Fruit fly (Drosophila melanogaster) whole organism, embryonic: ENCODE measurements around the gene CG34307.

Experiments
- BEAF-32 ChIP-seq: fragments of 200-800 bp; sonication (Bioruptor generic); optimal IDR thresholded peaks from 3 replicates; lab custom pipeline; 2017; ENCODE audit warnings: missing biosample characterization, missing genetic modification characterization, mild to moderate bottlenecking, moderate library complexity, missing genetic modification reagents
- Bdp1 ChIP-seq: fragments of 200-800 bp; sonication (Bioruptor generic); optimal IDR thresholded peaks from 3 replicates; lab custom pipeline; 2016; ENCODE audit warnings: missing biosample characterization, missing genetic modification characterization
- BtbVII ChIP-seq: fragments of 200-800 bp; sonication (Bioruptor generic); optimal IDR thresholded peaks from 3 replicates; lab custom pipeline; 2017; ENCODE audit warnings: missing biosample characterization, mild to moderate bottlenecking, missing genetic modification characterization
- CG10267 ChIP-seq: fragments of 200-800 bp; sonication (Bioruptor generic); optimal IDR thresholded peaks from 2 replicates; lab custom pipeline; 2018; ENCODE audit warnings: missing biosample characterization, mild to moderate bottlenecking, missing genetic modification characterization, moderate library complexity
- CG11560 ChIP-seq: fragments of 200-800 bp; sonication (Bioruptor generic); IDR thresholded peaks from 3 replicates; pipeline ENCODE4 v1.3.6; 2022; ENCODE audit warnings: missing biosample characterization, missing genetic modification characterization
- CG12942 ChIP-seq: fragments of 200-800 bp; sonication (Bioruptor generic); optimal IDR thresholded peaks from 3 replicates; lab custom pipeline; 2016; ENCODE audit warnings: missing biosample characterization, missing genetic modification characterization
- CG13624 ChIP-seq: fragments of 200-800 bp; sonication (Bioruptor generic); optimal IDR thresholded peaks from 2 replicates; lab custom pipeline; 2016; ENCODE audit warnings: missing biosample characterization, missing genetic modification characterization
- CG13894 ChIP-seq: fragments of 200-800 bp; sonication (Bioruptor generic); optimal IDR thresholded peaks from 3 replicates; lab custom pipeline; 2018; ENCODE audit warnings: missing biosample characterization, mild to moderate bottlenecking, missing genetic modification characterization, moderate library complexity
- CG15514 ChIP-seq: fragments of 200-800 bp; sonication (Bioruptor generic); optimal IDR thresholded peaks from 3 replicates; lab custom pipeline; 2017; ENCODE audit warnings: missing biosample characterization, missing genetic modification characterization, mild to moderate bottlenecking, moderate library complexity, missing genetic modification reagents
- CG17829 ChIP-seq: fragments of 200-800 bp; optimal IDR thresholded peaks from 2 replicates; lab custom pipeline; 2019; ENCODE audit warnings: missing biosample characterization, mild to moderate bottlenecking, missing genetic modification characterization, moderate library complexity
- CG18262 ChIP-seq: fragments of 200-800 bp; optimal IDR thresholded peaks from 3 replicates; lab custom pipeline; 2019; ENCODE audit warnings: missing biosample characterization, mild to moderate bottlenecking, missing genetic modification characterization, moderate library complexity
- CG32532 ChIP-seq: fragments of 200-800 bp; sonication (Bioruptor generic); IDR thresholded peaks from 2 replicates; pipeline ENCODE4 v1.3.6; 2022; ENCODE audit warnings: missing biosample characterization, missing genetic modification characterization
- CG32772 ChIP-seq: fragments of 200-800 bp; sonication (Bioruptor generic); IDR thresholded peaks from 2 replicates; pipeline ENCODE4 v1.3.6; 2022; ENCODE audit warnings: missing biosample characterization, missing genetic modification characterization
- CG4282 ChIP-seq: fragments of 200-800 bp; sonication (Bioruptor generic); optimal IDR thresholded peaks from 2 replicates; lab custom pipeline; 2016; ENCODE audit warnings: missing biosample characterization, missing genetic modification characterization
- CG4820 ChIP-seq: fragments of 200-800 bp; sonication (Bioruptor generic); optimal IDR thresholded peaks from 3 replicates; lab custom pipeline; 2016; ENCODE audit warnings: missing biosample characterization, missing genetic modification characterization
- CG6654 ChIP-seq: fragments of 200-800 bp; sonication (Bioruptor generic); optimal IDR thresholded peaks from 2 replicates; lab custom pipeline; 2017; ENCODE audit warnings: missing biosample characterization, mild to moderate bottlenecking, missing genetic modification characterization
- CG7556 ChIP-seq: fragments of 200-800 bp; sonication (Bioruptor generic); optimal IDR thresholded peaks from 2 replicates; lab custom pipeline; 2017; ENCODE audit warnings: missing biosample characterization, mild to moderate bottlenecking, missing genetic modification characterization
- CG7928 ChIP-seq: fragments of 200-800 bp; sonication (Bioruptor generic); optimal IDR thresholded peaks from 2 replicates; lab custom pipeline; 2017; ENCODE audit warnings: missing biosample characterization, mild to moderate bottlenecking, missing genetic modification characterization
- CG8765 ChIP-seq: fragments of 200-800 bp; sonication (Bioruptor generic); IDR thresholded peaks from 2 replicates; pipeline ENCODE4 v1.3.6; 2022; ENCODE audit warnings: missing biosample characterization, missing genetic modification characterization
- CG9797 ChIP-seq: fragments of 200-800 bp; sonication (Bioruptor generic); optimal IDR thresholded peaks from 3 replicates; lab custom pipeline; 2018; ENCODE audit warnings: missing biosample characterization, mild to moderate bottlenecking, missing genetic modification characterization
- CHES-1-like ChIP-seq: fragments of 200-800 bp; sonication (Bioruptor generic); optimal IDR thresholded peaks from 2 replicates; lab custom pipeline; 2016; ENCODE audit warnings: missing biosample characterization, missing genetic modification characterization
- E2f1 ChIP-seq: fragments of 200-800 bp; sonication (Bioruptor generic); IDR thresholded peaks from 2 replicates; pipeline ENCODE4 v1.3.6; 2022; ENCODE audit warnings: missing biosample characterization, missing genetic modification characterization
- Ets65A ChIP-seq: fragments of 200-800 bp; sonication (Bioruptor generic); peaks from one replicate; lab custom pipeline; 2016; ENCODE audit warnings: missing biosample characterization, missing genetic modification characterization
- Hsf ChIP-seq: fragments of 200-800 bp; sonication (Bioruptor generic); optimal IDR thresholded peaks from 3 replicates; lab custom pipeline; 2016; ENCODE audit warnings: missing biosample characterization, missing genetic modification characterization
- MBD-R2 ChIP-seq: fragments of 200-800 bp; sonication (Bioruptor generic); IDR thresholded peaks from 2 replicates; pipeline ENCODE4 v1.3.6; 2022; ENCODE audit warnings: missing biosample characterization, missing genetic modification characterization
- Neu2 ChIP-seq: fragments of 200-800 bp; sonication (Bioruptor generic); optimal IDR thresholded peaks from 3 replicates; lab custom pipeline; 2016; ENCODE audit warnings: missing biosample characterization, missing genetic modification characterization, borderline replicate concordance
- Poxn ChIP-seq: fragments of 200-800 bp; sonication (Bioruptor generic); IDR thresholded peaks from 2 replicates; pipeline ENCODE4 v1.3.6; 2022; ENCODE audit warnings: missing biosample characterization, missing genetic modification characterization
- Sry-β ChIP-seq: fragments of 200-800 bp; sonication (Bioruptor generic); optimal IDR thresholded peaks from 2 replicates; lab custom pipeline; 2018; ENCODE audit warnings: missing biosample characterization, mild to moderate bottlenecking, missing genetic modification characterization, moderate library complexity
- Ssrp ChIP-seq: fragments of 200-800 bp; sonication (Bioruptor generic); optimal IDR thresholded peaks from 2 replicates; lab custom pipeline; 2018; ENCODE audit warnings: missing biosample characterization, mild to moderate bottlenecking, missing genetic modification characterization, moderate library complexity
- cad ChIP-seq: fragments of >200 bp; optimal IDR thresholded peaks from 2 replicates; lab custom pipeline; 2017; ENCODE audit warnings: missing biosample characterization, missing genetic modification characterization
- corto ChIP-seq: fragments of 200-800 bp; sonication (Bioruptor generic); optimal IDR thresholded peaks from 2 replicates; lab custom pipeline; 2016; ENCODE audit warnings: missing biosample characterization, mild to moderate bottlenecking, missing genetic modification characterization, moderate library complexity
- ems ChIP-seq: fragments of 200-800 bp; sonication (Bioruptor generic); optimal IDR thresholded peaks from 3 replicates; lab custom pipeline; 2016; ENCODE audit warnings: missing biosample characterization, missing genetic modification characterization
- exex ChIP-seq: fragments of 200-800 bp; sonication (Bioruptor generic); optimal IDR thresholded peaks from 4 replicates; lab custom pipeline; 2018; ENCODE audit warnings: missing biosample characterization, mild to moderate bottlenecking, missing genetic modification characterization, moderate library complexity
- fd3F ChIP-seq: fragments of 200-800 bp; sonication (Bioruptor generic); optimal IDR thresholded peaks from 2 replicates; lab custom pipeline; 2018; ENCODE audit warnings: missing biosample characterization, mild to moderate bottlenecking, missing genetic modification characterization, moderate library complexity
- ftz-f1 ChIP-seq: fragments of 200-800 bp; sonication (Bioruptor generic); optimal IDR thresholded peaks from 2 replicates; lab custom pipeline; 2016; ENCODE audit warnings: missing biosample characterization, missing genetic modification characterization
- grn ChIP-seq: fragments of 200-800 bp; sonication (Bioruptor generic); optimal IDR thresholded peaks from 3 replicates; lab custom pipeline; 2017; ENCODE audit warnings: missing biosample characterization, missing genetic modification characterization
- gt ChIP-seq: fragments of 200-800 bp; sonication (Bioruptor generic); IDR thresholded peaks from 2 replicates; pipeline ENCODE4 v1.3.6; 2022; ENCODE audit warnings: missing biosample characterization, missing genetic modification characterization
- kni ChIP-seq: fragments of 200-800 bp; sonication (Bioruptor generic); optimal IDR thresholded peaks from 3 replicates; lab custom pipeline; 2017; ENCODE audit warnings: mild to moderate bottlenecking, missing biosample characterization, missing genetic modification reagents, missing genetic modification characterization
- knrl ChIP-seq: fragments of 200-800 bp; sonication (Bioruptor generic); IDR thresholded peaks from 3 replicates; pipeline ENCODE4 v1.3.6; 2022; ENCODE audit warnings: missing biosample characterization, missing genetic modification characterization; ENCODE audit not compliant: partially characterized antibody
- lab ChIP-seq: fragments of 200-800 bp; sonication (Bioruptor generic); optimal IDR thresholded peaks from 3 replicates; lab custom pipeline; 2017; ENCODE audit warnings: missing biosample characterization, missing genetic modification characterization, mild to moderate bottlenecking, moderate library complexity, missing genetic modification reagents
- lilli ChIP-seq: fragments of 200-800 bp; sonication (Bioruptor generic); optimal IDR thresholded peaks from 3 replicates; lab custom pipeline; 2016; ENCODE audit warnings: missing biosample characterization, missing genetic modification characterization
- mam ChIP-seq: fragments of 200-800 bp; sonication (Bioruptor generic); optimal IDR thresholded peaks from 3 replicates; lab custom pipeline; 2016; ENCODE audit warnings: missing biosample characterization, missing genetic modification characterization
- mirr ChIP-seq: fragments of 200-800 bp; sonication (Bioruptor generic); optimal IDR thresholded peaks from 3 replicates; lab custom pipeline; 2018; ENCODE audit warnings: missing biosample characterization, mild to moderate bottlenecking, missing genetic modification characterization
- mld ChIP-seq: fragments of 200-800 bp; sonication (Bioruptor generic); IDR thresholded peaks from 3 replicates; pipeline ENCODE4 v1.3.6; 2022; ENCODE audit warnings: missing biosample characterization, missing genetic modification characterization; ENCODE audit not compliant: partially characterized antibody
- pb ChIP-seq: fragments of 200-800 bp; sonication (Bioruptor generic); optimal IDR thresholded peaks from 3 replicates; lab custom pipeline; 2016; ENCODE audit warnings: missing biosample characterization, missing genetic modification characterization
- pnt ChIP-seq: fragments of 200-800 bp; sonication (Bioruptor generic); optimal IDR thresholded peaks from 3 replicates; lab custom pipeline; 2016; ENCODE audit warnings: missing biosample characterization, missing genetic modification characterization
- repo ChIP-seq: fragments of 200-800 bp; sonication (Bioruptor generic); optimal IDR thresholded peaks from 2 replicates; lab custom pipeline; 2016; ENCODE audit warnings: missing biosample characterization, missing genetic modification characterization
- sc ChIP-seq, 3 experiments: fragments of >200 bp in 2 of 3; fragments of 200-800 bp in 1 of 3; sonication (Bioruptor generic) in 1 of 3; optimal IDR thresholded peaks; 2 replicates in 2 of 3; 3 replicates in 1 of 3; lab custom pipeline; 2017; ENCODE audit warnings: mild to moderate bottlenecking in 1 of 3, missing biosample characterization in 1 of 3, missing genetic modification characterization in 1 of 3, missing genetic modification reagents in 1 of 3
- sug ChIP-seq: fragments of 200-800 bp; optimal IDR thresholded peaks from 2 replicates; lab custom pipeline; 2019; ENCODE audit warnings: missing biosample characterization, mild to moderate bottlenecking, missing genetic modification characterization, moderate library complexity
- trem ChIP-seq: fragments of 200-800 bp; optimal IDR thresholded peaks from 3 replicates; lab custom pipeline; 2019; ENCODE audit warnings: missing biosample characterization, mild to moderate bottlenecking, missing genetic modification characterization, moderate library complexity
- zfh2 ChIP-seq: fragments of 200-800 bp; sonication (Bioruptor generic); optimal IDR thresholded peaks from 2 replicates; lab custom pipeline; 2016; ENCODE audit warnings: missing biosample characterization, missing genetic modification characterization

The CG34307 gene

dm6 chr3R:11869675-11870074 is 27.7 kb upstream of the CG34307 start (continued):
- TF ChIP-seq sc (optimal IDR thresholded peaks at IDR 0.05; lab: Kevin White, UChicago): no peak
- TF ChIP-seq sc (GFP tag; optimal IDR thresholded peaks at IDR 0.05; lab: Kevin White, UChicago): no peak
- no peak for TF ChIP-seq CG17829 (tag; lab: Kevin White, UChicago)
- no peak for TF ChIP-seq mam (GFP tag; lab: Kevin White, UChicago)
- TF ChIP-seq ftz-f1 (GFP tag; lab: Kevin White, UChicago): no peak
- TF ChIP-seq CG6654: peak; percentile 51
- no peak for TF ChIP-seq repo (GFP tag; lab: Kevin White, UChicago)
- TF ChIP-seq Hsf (GFP tag; lab: Kevin White, UChicago): no peak
- no peak for TF ChIP-seq grn (GFP tag; lab: Kevin White, UChicago)
- no peak for TF ChIP-seq Ssrp (tag; lab: Kevin White, UChicago)
- no peak for TF ChIP-seq mld (GFP tag; lab: Robert Waterston, UW)
- no peak for TF ChIP-seq CG9797 (GFP tag; lab: Kevin White, UChicago)
- TF ChIP-seq BEAF-32 (GFP tag; lab: Kevin White, UChicago): no peak
- no peak for TF ChIP-seq sug (tag; lab: Kevin White, UChicago)
- TF ChIP-seq CG4820 (GFP tag; lab: Kevin White, UChicago): peak; percentile 29
- no peak for TF ChIP-seq Bdp1 (GFP tag; lab: Kevin White, UChicago)
- TF ChIP-seq exex: no peak
- no peak for TF ChIP-seq zfh2
- no peak for TF ChIP-seq MBD-R2 (GFP tag; lab: Robert Waterston, UW)
- TF ChIP-seq CG7556 (GFP tag; lab: Kevin White, UChicago): no peak
- peak; percentile 54; the same call in 1 of the 2 replicates for TF ChIP-seq CG32532
- no peak for TF ChIP-seq CG7928
- TF ChIP-seq corto (GFP tag; lab: Kevin White, UChicago): no peak
- peak; percentile 4 for TF ChIP-seq trem (tag; lab: Kevin White, UChicago)
- peak; percentile 52; the same call in 1 of the 2 replicates for TF ChIP-seq E2f1 (GFP tag; lab: Robert Waterston, UW)
- no peak for TF ChIP-seq mirr
- TF ChIP-seq CG15514 (GFP tag; lab: Kevin White, UChicago): no peak
- no peak for TF ChIP-seq CG11560 (tag; lab: Robert Waterston, UW)
- no peak for TF ChIP-seq CG13894 (tag; lab: Kevin White, UChicago)
- TF ChIP-seq CG13624 (GFP tag; lab: Kevin White, UChicago): no peak
- no peak for TF ChIP-seq Neu2 (GFP tag; lab: Kevin White, UChicago)
- no peak for TF ChIP-seq Poxn (GFP tag; lab: Robert Waterston, UW)
- TF ChIP-seq cad: no peak
- no peak for TF ChIP-seq CG8765
- no peak for TF ChIP-seq kni (GFP tag; lab: Kevin White, UChicago)
- TF ChIP-seq gt: no peak
- TF ChIP-seq CG4282 (GFP tag; lab: Kevin White, UChicago): no peak
- TF ChIP-seq lilli: no peak
- TF ChIP-seq fd3F (GFP tag; lab: Kevin White, UChicago): no peak
- TF ChIP-seq pb: no peak
- TF ChIP-seq BtbVII (GFP tag; lab: Kevin White, UChicago): no peak
- TF ChIP-seq knrl: no peak
- no peak for TF ChIP-seq ems
- peak; percentile 53 for TF ChIP-seq CG18262 (tag; lab: Kevin White, UChicago)
- no peak for TF ChIP-seq pnt (GFP tag; lab: Kevin White, UChicago)
- TF ChIP-seq Ets65A: no peak
- peak; percentile 30 for TF ChIP-seq CG10267
- TF ChIP-seq Sry-β (GFP tag; lab: Kevin White, UChicago): no peak
- TF ChIP-seq CG32772 (GFP tag; lab: Robert Waterston, UW): 0 out of 2 replicates have a peak, but pooled peaks have one; percentile 28
- TF ChIP-seq lab: no peak
- no peak for TF ChIP-seq CHES-1-like (GFP tag; lab: Kevin White, UChicago)
- TF ChIP-seq CG12942 (GFP tag; lab: Kevin White, UChicago): no peak
